Worm (Caenorhabditis elegans) whole organism, late embryonic: Measurements from ENCODE around the gene ama-1.

ENCODE experiments used
- K02D7.2 ChIP-seq: sonication (generic microtip); optimal IDR thresholded peaks from 2 replicates; lab custom pipeline; 2017; ENCODE audit warnings: mild to moderate bottlenecking, missing genetic modification characterization, missing compliant biosample characterization
- mec-3 ChIP-seq: sonication (generic microtip); optimal IDR thresholded peaks from 2 replicates; lab custom pipeline; 2016; ENCODE audit warnings: borderline replicate concordance, missing genetic modification characterization, missing compliant biosample characterization
- odd-2 ChIP-seq: sonication (generic microtip); optimal IDR thresholded peaks from 2 replicates; lab custom pipeline; 2017; ENCODE audit warnings: antibody characterized with exemption, mild to moderate bottlenecking, missing genetic modification characterization, missing compliant biosample characterization
- tbx-2 ChIP-seq: sonication (generic microtip); optimal IDR thresholded peaks from 2 replicates; lab custom pipeline; 2016; ENCODE audit warnings: missing genetic modification characterization, missing compliant biosample characterization
- unc-86 ChIP-seq: sonication (generic microtip); optimal IDR thresholded peaks from 2 replicates; lab custom pipeline; 2016; ENCODE audit warnings: missing genetic modification characterization, missing compliant biosample characterization

- no peak for TF ChIP-seq odd-2 (tag; lab: Kevin White, UChicago)
- no peak for TF ChIP-seq mec-3
- no peak for TF ChIP-seq unc-86 (tag; lab: Kevin White, UChicago)
- TF ChIP-seq K02D7.2 (tag; lab: Kevin White, UChicago), result no peak
- no peak for TF ChIP-seq tbx-2
These were observed at the start of gene ama-1 for ce11 chrIV:4247770-4248169.
